Fruit fly (Drosophila melanogaster) whole organism, embryonic: ENCODE data around the gene CG4074.

Experiments used
- Antp ChIP-seq: fragments of 200-800 bp; sonication (Bioruptor generic); optimal IDR thresholded peaks from 3 replicates; lab custom pipeline; 2016; ENCODE audit warnings: missing biosample characterization, missing genetic modification characterization
- BEAF-32 ChIP-seq: fragments of 200-800 bp; sonication (Bioruptor generic); optimal IDR thresholded peaks from 3 replicates; lab custom pipeline; 2017; ENCODE audit warnings: missing biosample characterization, missing genetic modification characterization, mild to moderate bottlenecking, moderate library complexity, missing genetic modification reagents
- BtbVII ChIP-seq: fragments of 200-800 bp; sonication (Bioruptor generic); optimal IDR thresholded peaks from 3 replicates; lab custom pipeline; 2017; ENCODE audit warnings: missing biosample characterization, mild to moderate bottlenecking, missing genetic modification characterization
- CG10147 ChIP-seq: fragments of 200-800 bp; sonication (Bioruptor generic); optimal IDR thresholded peaks from 2 replicates; lab custom pipeline; 2019; ENCODE audit warnings: missing biosample characterization, mild to moderate bottlenecking, missing genetic modification characterization, moderate library complexity
- CG10366 ChIP-seq: fragments of 200-800 bp; sonication (Bioruptor generic); IDR thresholded peaks from 2 replicates; pipeline ENCODE4 v1.3.6; 2022; ENCODE audit warnings: missing biosample characterization, missing genetic modification characterization
- CG12155 ChIP-seq: fragments of 200-800 bp; sonication (Bioruptor generic); optimal IDR thresholded peaks from 3 replicates; lab custom pipeline; 2016; ENCODE audit warnings: missing biosample characterization, missing genetic modification characterization
- CG14710 ChIP-seq: fragments of 200-800 bp; sonication (Bioruptor generic); optimal IDR thresholded peaks from 3 replicates; lab custom pipeline; 2019; ENCODE audit warnings: missing biosample characterization, mild to moderate bottlenecking, missing genetic modification characterization, moderate library complexity
- CG15011 ChIP-seq: fragments of 200-800 bp; sonication (Bioruptor generic); optimal IDR thresholded peaks from 3 replicates; lab custom pipeline; 2018; ENCODE audit warnings: missing biosample characterization, mild to moderate bottlenecking, missing genetic modification characterization
- CG15073 ChIP-seq: fragments of 200-800 bp; sonication (Bioruptor generic); optimal IDR thresholded peaks from 2 replicates; lab custom pipeline; 2016; ENCODE audit warnings: missing biosample characterization, missing genetic modification characterization
- CG17186 ChIP-seq: fragments of 200-800 bp; sonication (Bioruptor generic); optimal IDR thresholded peaks from 3 replicates; lab custom pipeline; 2017; ENCODE audit warnings: missing biosample characterization, missing genetic modification reagents, missing genetic modification characterization
- CG17361 ChIP-seq: fragments of 200-800 bp; sonication (Bioruptor generic); IDR thresholded peaks from 3 replicates; pipeline ENCODE4 v1.3.6; 2022; ENCODE audit warnings: missing biosample characterization, missing genetic modification characterization
- CG17385 ChIP-seq: fragments of 200-800 bp; sonication (Bioruptor generic); optimal IDR thresholded peaks from 3 replicates; lab custom pipeline; 2018; ENCODE audit warnings: missing biosample characterization, mild to moderate bottlenecking, missing genetic modification characterization
- CG2678 ChIP-seq: fragments of 200-800 bp; sonication (Bioruptor generic); optimal IDR thresholded peaks from 3 replicates; lab custom pipeline; 2019; ENCODE audit warnings: missing biosample characterization, mild to moderate bottlenecking, missing genetic modification characterization, moderate library complexity
- CG31365 ChIP-seq: fragments of 200-800 bp; sonication (Bioruptor generic); optimal IDR thresholded peaks from 2 replicates; lab custom pipeline; 2018; ENCODE audit warnings: missing biosample characterization, mild to moderate bottlenecking, missing genetic modification characterization
- CG3281 ChIP-seq: fragments of 200-800 bp; sonication (Bioruptor generic); optimal IDR thresholded peaks from 3 replicates; lab custom pipeline; 2017; ENCODE audit warnings: missing biosample characterization, mild to moderate bottlenecking, missing genetic modification characterization
- CG33213 ChIP-seq: fragments of 200-800 bp; sonication (Bioruptor generic); optimal IDR thresholded peaks from 3 replicates; lab custom pipeline; 2016; ENCODE audit warnings: missing biosample characterization, missing genetic modification characterization
- CG33557 ChIP-seq: fragments of 200-800 bp; sonication (Bioruptor generic); optimal IDR thresholded peaks from 2 replicates; lab custom pipeline; 2019; ENCODE audit warnings: missing biosample characterization, mild to moderate bottlenecking, missing genetic modification characterization, moderate library complexity
- CG34422 ChIP-seq: fragments of 200-800 bp; sonication (Bioruptor generic); IDR thresholded peaks from 3 replicates; pipeline ENCODE4 v1.3.6; 2022; ENCODE audit warnings: missing biosample characterization, missing genetic modification characterization
- CG8290 ChIP-seq, 3 experiments: fragments of 200-800 bp; sonication (Bioruptor generic); optimal IDR thresholded peaks; 2 replicates each; lab custom pipeline; 2016 to 2019; ENCODE audit warnings: missing biosample characterization in 3 of 3, missing genetic modification characterization in 3 of 3, mild to moderate bottlenecking in 2 of 3, moderate library complexity in 1 of 3
- CG8924 ChIP-seq: fragments of 200-800 bp; optimal IDR thresholded peaks from 3 replicates; lab custom pipeline; 2019; ENCODE audit warnings: missing biosample characterization, mild to moderate bottlenecking, missing genetic modification characterization, moderate library complexity
- CHES-1-like ChIP-seq: fragments of 200-800 bp; sonication (Bioruptor generic); optimal IDR thresholded peaks from 2 replicates; lab custom pipeline; 2016; ENCODE audit warnings: missing biosample characterization, missing genetic modification characterization
- Hand ChIP-seq: fragments of 200-800 bp; sonication (Bioruptor generic); optimal IDR thresholded peaks from 2 replicates; lab custom pipeline; 2017; ENCODE audit warnings: mild to moderate bottlenecking, missing biosample characterization, missing genetic modification reagents, missing genetic modification characterization
- Hsf ChIP-seq: fragments of 200-800 bp; sonication (Bioruptor generic); optimal IDR thresholded peaks from 3 replicates; lab custom pipeline; 2016; ENCODE audit warnings: missing biosample characterization, missing genetic modification characterization
- Lhr ChIP-seq: fragments of 200-800 bp; sonication (Bioruptor generic); optimal IDR thresholded peaks from 3 replicates; lab custom pipeline; 2017; ENCODE audit warnings: mild to moderate bottlenecking, missing biosample characterization, missing genetic modification reagents, missing genetic modification characterization
- Max ChIP-seq: fragments of 200-800 bp; sonication (Bioruptor generic); optimal IDR thresholded peaks from 2 replicates; lab custom pipeline; 2016; ENCODE audit warnings: missing biosample characterization, mild to moderate bottlenecking, missing genetic modification characterization
- Mes4 ChIP-seq: fragments of 200-800 bp; sonication (Bioruptor generic); optimal IDR thresholded peaks from 2 replicates; lab custom pipeline; 2016; ENCODE audit warnings: missing biosample characterization, missing genetic modification characterization
- Side ChIP-seq: fragments of 200-800 bp; sonication (Bioruptor generic); optimal IDR thresholded peaks from 2 replicates; lab custom pipeline; 2016; ENCODE audit warnings: missing biosample characterization, missing genetic modification characterization
- Six4 ChIP-seq: fragments of 200-800 bp; sonication (Bioruptor generic); optimal IDR thresholded peaks from 2 replicates; lab custom pipeline; 2016; ENCODE audit warnings: missing biosample characterization, missing genetic modification characterization
- Taf1 ChIP-seq: fragments of 200-800 bp; sonication (Bioruptor generic); IDR thresholded peaks from 2 replicates; pipeline ENCODE4 v1.3.6; 2022; ENCODE audit warnings: missing biosample characterization, missing genetic modification characterization
- Tbp ChIP-seq: fragments of >200 bp; optimal IDR thresholded peaks from 2 replicates; lab custom pipeline; 2018; ENCODE audit warnings: missing biosample characterization, missing genetic modification characterization
- amos ChIP-seq: fragments of 200-800 bp; sonication (Bioruptor generic); IDR thresholded peaks from 2 replicates; pipeline ENCODE4 v1.3.6; 2022; ENCODE audit warnings: missing biosample characterization, missing genetic modification characterization; ENCODE audit not compliant: partially characterized antibody
- az2 ChIP-seq: fragments of 200-800 bp; sonication (Bioruptor generic); optimal IDR thresholded peaks from 3 replicates; lab custom pipeline; 2016; ENCODE audit warnings: missing biosample characterization, missing genetic modification characterization
- dmrt99B ChIP-seq: fragments of 200-800 bp; sonication (Bioruptor generic); optimal IDR thresholded peaks from 2 replicates; lab custom pipeline; 2018; ENCODE audit warnings: missing biosample characterization, mild to moderate bottlenecking, missing genetic modification characterization, moderate library complexity
- ems ChIP-seq: fragments of 200-800 bp; sonication (Bioruptor generic); optimal IDR thresholded peaks from 3 replicates; lab custom pipeline; 2016; ENCODE audit warnings: missing biosample characterization, missing genetic modification characterization
- exex ChIP-seq: fragments of 200-800 bp; sonication (Bioruptor generic); optimal IDR thresholded peaks from 4 replicates; lab custom pipeline; 2018; ENCODE audit warnings: missing biosample characterization, mild to moderate bottlenecking, missing genetic modification characterization, moderate library complexity
- fd3F ChIP-seq: fragments of 200-800 bp; sonication (Bioruptor generic); optimal IDR thresholded peaks from 2 replicates; lab custom pipeline; 2018; ENCODE audit warnings: missing biosample characterization, mild to moderate bottlenecking, missing genetic modification characterization, moderate library complexity
- ftz-f1 ChIP-seq: fragments of 200-800 bp; sonication (Bioruptor generic); optimal IDR thresholded peaks from 2 replicates; lab custom pipeline; 2016; ENCODE audit warnings: missing biosample characterization, missing genetic modification characterization
- her ChIP-seq: fragments of 200-800 bp; sonication (Bioruptor generic); optimal IDR thresholded peaks from 2 replicates; lab custom pipeline; 2016; ENCODE audit warnings: missing biosample characterization, missing genetic modification characterization
- mam ChIP-seq: fragments of 200-800 bp; sonication (Bioruptor generic); optimal IDR thresholded peaks from 3 replicates; lab custom pipeline; 2016; ENCODE audit warnings: missing biosample characterization, missing genetic modification characterization
- oc ChIP-seq: fragments of 200-800 bp; sonication (Bioruptor generic); optimal IDR thresholded peaks from 2 replicates; lab custom pipeline; 2018; ENCODE audit warnings: missing biosample characterization, mild to moderate bottlenecking, missing genetic modification characterization, moderate library complexity
- onecut ChIP-seq: fragments of 200-800 bp; sonication (Bioruptor generic); IDR thresholded peaks from 2 replicates; pipeline ENCODE4 v1.3.6; 2022; ENCODE audit warnings: missing biosample characterization, missing genetic modification characterization
- pho ChIP-seq: fragments of 200-800 bp; sonication (Bioruptor generic); optimal IDR thresholded peaks from 2 replicates; lab custom pipeline; 2016; ENCODE audit warnings: missing biosample characterization, missing genetic modification characterization
- phol ChIP-seq: fragments of 200-800 bp; sonication (Bioruptor generic); optimal IDR thresholded peaks from 3 replicates; lab custom pipeline; 2018; ENCODE audit warnings: missing biosample characterization, mild to moderate bottlenecking, missing genetic modification characterization, moderate library complexity
- pzg ChIP-seq: fragments of 200-800 bp; sonication (Bioruptor generic); optimal IDR thresholded peaks from 3 replicates; lab custom pipeline; 2018; ENCODE audit warnings: missing biosample characterization, mild to moderate bottlenecking, missing genetic modification characterization, moderate library complexity
- sr ChIP-seq: fragments of 200-800 bp; sonication (Bioruptor generic); IDR thresholded peaks from 3 replicates; pipeline ENCODE4 v1.3.6; 2022; ENCODE audit warnings: missing biosample characterization, missing genetic modification characterization
- trh ChIP-seq: fragments of 200-800 bp; sonication (Bioruptor generic); optimal IDR thresholded peaks from 2 replicates; lab custom pipeline; 2016; ENCODE audit warnings: missing biosample characterization, missing genetic modification characterization
- twi ChIP-seq: fragments of 200-800 bp; optimal IDR thresholded peaks from 2 replicates; lab custom pipeline; 2019; ENCODE audit warnings: missing biosample characterization, mild to moderate bottlenecking, missing genetic modification characterization, moderate library complexity
- vnd ChIP-seq: fragments of 200-800 bp; sonication (Bioruptor generic); IDR thresholded peaks from 3 replicates; pipeline ENCODE4 v1.3.6; 2022; ENCODE audit warnings: missing biosample characterization, missing genetic modification characterization; ENCODE audit not compliant: partially characterized antibody

The CG4074 gene

dm6 chr3L:20784812-20785671 lies 15.7 kb upstream of the CG4074 start (continued):
- TF ChIP-seq CG33213 (GFP tag; lab: Kevin White, UChicago) (no peak), sr (GFP tag; lab: Robert Waterston, UW) (peak; percentile 86), pho (GFP tag; lab: Kevin White, UChicago) (peak; percentile 44), CG34422 (peak; percentile 45; the same call in 1 of the 3 replicates), CG17385 (GFP tag; lab: Kevin White, UChicago) (peak; percentile 19), Tbp (GFP tag; lab: Kevin White, UChicago) (peak; percentile 83), CG3281 (GFP tag; lab: Kevin White, UChicago) (peak; percentile 68), CG15011 (GFP tag; lab: Kevin White, UChicago) (no peak), CHES-1-like (GFP tag; lab: Kevin White, UChicago) (peak; percentile 56), oc (peak; percentile 26), CG12155 (GFP tag; lab: Kevin White, UChicago) (peak; percentile 21), Hand (GFP tag; lab: Kevin White, UChicago) (peak; percentile 8), CG31365 (tag; lab: Kevin White, UChicago) (no peak), twi (tag; lab: Kevin White, UChicago) (no peak), Side (GFP tag; lab: Kevin White, UChicago) (peak; percentile 57), CG8290 (GFP tag; optimal IDR thresholded peaks at IDR 0.05; lab: Kevin White, UChicago) (peak; percentile 27), CG8290 (tag; optimal IDR thresholded peaks at IDR 0.05; lab: Kevin White, UChicago) (peak in 1 of 2 experiments; percentile 12), mam (GFP tag; lab: Kevin White, UChicago) (peak; percentile 14), onecut (GFP tag; lab: Robert Waterston, UW) (0 out of 2 replicates have a peak, but pooled peaks have one; percentile 9), vnd (GFP tag; lab: Robert Waterston, UW) (0 out of 3 replicates have a peak, but pooled peaks have one; percentile 31), BEAF-32 (GFP tag; lab: Kevin White, UChicago) (peak; percentile 44), CG14710 (tag; lab: Kevin White, UChicago) (peak; percentile 56), CG17361 (GFP tag; lab: Robert Waterston, UW) (peak; percentile 77; the same call in 2 of the 3 replicates), ems (peak; percentile 19), phol (tag; lab: Kevin White, UChicago) (peak; percentile 50), fd3F (no peak), CG17186 (GFP tag; lab: Kevin White, UChicago) (peak; percentile 26), her (GFP tag; lab: Kevin White, UChicago) (peak; percentile 42), CG10147 (GFP tag; lab: Kevin White, UChicago) (peak; percentile 48), CG33557 (peak; percentile 41), Taf1 (no peak), dmrt99B (tag; lab: Kevin White, UChicago) (peak; percentile 37), CG10366 (GFP tag; lab: Robert Waterston, UW) (no peak), Max (GFP tag; lab: Kevin White, UChicago) (peak; percentile 44), trh (GFP tag; lab: Kevin White, UChicago) (no peak), Lhr (no peak), CG8924 (tag; lab: Kevin White, UChicago) (peak; percentile 40), exex (peak; percentile 5), amos (GFP tag; lab: Robert Waterston, UW) (peak; percentile 34; the same call in 1 of the 2 replicates), Antp (GFP tag; lab: Kevin White, UChicago) (peak; percentile 9), Hsf (GFP tag; lab: Kevin White, UChicago) (peak; percentile 16), CG2678 (tag; lab: Kevin White, UChicago) (peak; percentile 68), pzg (peak; percentile 12), Six4 (GFP tag; lab: Kevin White, UChicago) (peak; percentile 18), Mes4 (GFP tag; lab: Kevin White, UChicago) (no peak), CG15073 (GFP tag; lab: Kevin White, UChicago) (no peak), ftz-f1 (GFP tag; lab: Kevin White, UChicago) (peak; percentile 80), az2 (peak; percentile 16), BtbVII (peak; percentile 37)
